Worm (Caenorhabditis elegans) whole organism, L4 larva: ENCODE data around the gene F58E6.4.

Experiments
- F26F4.8 ChIP-seq: fragments of 200-800 bp; sonication (Bioruptor generic); conservative IDR thresholded peaks from 2 replicates; pipeline ENCODE4 v1.3.6; 2022; ENCODE audit warnings: missing genetic modification characterization, missing compliant biosample characterization
- F44E2.7 ChIP-seq: fragments of 200-800 bp; sonication (Bioruptor generic); IDR thresholded peaks from 2 replicates; pipeline ENCODE4 v2.1.2; 2022; ENCODE audit warnings: missing genetic modification characterization, missing compliant biosample characterization
- F49E8.2 ChIP-seq: sonication (generic microtip); optimal IDR thresholded peaks from 2 replicates; lab custom pipeline; 2016; ENCODE audit warnings: missing compliant biosample characterization, mild to moderate bottlenecking, missing genetic modification characterization, borderline replicate concordance
- ama-1 ChIP-seq: fragments of 150-350 bp; optimal IDR thresholded peaks from 2 replicates; lab custom pipeline; 2014; ENCODE audit warnings: inconsistent platforms, mixed read lengths
- attf-4 ChIP-seq: sonication (generic microtip); optimal IDR thresholded peaks from 3 replicates; lab custom pipeline; 2017; ENCODE audit warnings: missing biosample characterization, missing genetic modification characterization
- ceh-20 ChIP-seq: fragments of 200-800 bp; sonication (Bioruptor generic); IDR thresholded peaks from 2 replicates; pipeline ENCODE4 v1.3.6; 2022; ENCODE audit warnings: missing genetic modification reagents, missing genetic modification characterization, missing compliant biosample characterization
- ceh-62 ChIP-seq: sonication (generic microtip); optimal IDR thresholded peaks from 2 replicates; lab custom pipeline; 2017; ENCODE audit warnings: missing biosample characterization, missing genetic modification characterization
- ceh-82 ChIP-seq: sonication (generic microtip); optimal IDR thresholded peaks from 2 replicates; lab custom pipeline; 2017; ENCODE audit warnings: missing biosample characterization, missing genetic modification characterization
- ces-1 ChIP-seq: fragments of 150-350 bp; sonication (generic microtip); optimal IDR thresholded peaks from 4 replicates; lab custom pipeline; 2014; ENCODE audit warnings: missing biosample characterization, missing genetic modification reagents, missing genetic modification characterization
- daf-12 ChIP-seq: fragments of 150-350 bp; optimal IDR thresholded peaks from 2 replicates; lab custom pipeline; 2014; ENCODE audit warnings: missing biosample characterization, missing genetic modification reagents, missing genetic modification characterization
- daf-16 ChIP-seq, 3 experiments: sonication (generic microtip); optimal IDR thresholded peaks; 2 replicates each; lab custom pipeline; 2016 to 2017; ENCODE audit warnings: missing genetic modification characterization in 3 of 3, missing genetic modification reagents in 3 of 3, mild to moderate bottlenecking in 2 of 3, missing compliant biosample characterization in 2 of 3, missing biosample characterization in 1 of 3, moderate library complexity in 1 of 3
- dmd-6 ChIP-seq: fragments of 200-800 bp; sonication (Bioruptor generic); IDR thresholded peaks from 2 replicates; pipeline ENCODE4 v1.3.6; 2022; ENCODE audit warnings: missing genetic modification reagents, missing genetic modification characterization, missing compliant biosample characterization
- egl-27 ChIP-seq: sonication (generic microtip); optimal IDR thresholded peaks from 3 replicates; lab custom pipeline; 2017; ENCODE audit warnings: missing biosample characterization, missing genetic modification reagents, missing genetic modification characterization
- egl-43 ChIP-seq: fragments of 200-800 bp; sonication (Bioruptor generic); IDR thresholded peaks from 2 replicates; pipeline ENCODE4 v1.3.6; 2022; ENCODE audit warnings: missing genetic modification reagents, missing genetic modification characterization, missing compliant biosample characterization
- fkh-10 ChIP-seq: fragments of 150-350 bp; optimal IDR thresholded peaks from 2 replicates; lab custom pipeline; 2014; ENCODE audit warnings: missing biosample characterization, missing genetic modification reagents, missing genetic modification characterization
- hlh-11 ChIP-seq: fragments of 200-800 bp; sonication (Bioruptor generic); optimal IDR thresholded peaks from 2 replicates; lab custom pipeline; 2018; ENCODE audit warnings: mild to moderate bottlenecking, missing genetic modification characterization, missing compliant biosample characterization
- hlh-30 ChIP-seq: sonication (generic microtip); optimal IDR thresholded peaks from 2 replicates; lab custom pipeline; 2017; ENCODE audit warnings: antibody characterized with exemption, mild to moderate bottlenecking, missing genetic modification characterization, missing compliant biosample characterization; ENCODE audit not compliant: insufficient read depth
- lin-13 ChIP-seq: fragments of 150-350 bp; optimal IDR thresholded peaks from 2 replicates; lab custom pipeline; 2014; ENCODE audit warnings: missing biosample characterization, missing genetic modification reagents, missing genetic modification characterization
- lin-38 ChIP-seq: fragments of 200-800 bp; sonication (Bioruptor generic); IDR thresholded peaks from 2 replicates; pipeline ENCODE4 v1.3.6; 2022; ENCODE audit warnings: missing genetic modification reagents, missing genetic modification characterization, missing compliant biosample characterization
- lir-3 ChIP-seq: sonication (generic microtip); optimal IDR thresholded peaks from 2 replicates; lab custom pipeline; 2016; ENCODE audit warnings: mild to moderate bottlenecking, missing genetic modification characterization, missing compliant biosample characterization
- madf-9 ChIP-seq: fragments of 200-800 bp; sonication (Bioruptor generic); conservative IDR thresholded peaks from 2 replicates; pipeline ENCODE4 v1.3.6; 2022; ENCODE audit warnings: missing genetic modification reagents, missing genetic modification characterization, missing compliant biosample characterization
- mdl-1 ChIP-seq, 2 experiments: fragments of 150-350 bp in 1 of 2; sonication (generic microtip) in 1 of 2; optimal IDR thresholded peaks; 2 replicates each; lab custom pipeline; 2014 to 2017; ENCODE audit warnings: missing biosample characterization in 2 of 2, missing genetic modification characterization in 2 of 2
- mep-1 ChIP-seq: fragments of 150-350 bp; sonication (generic microtip); optimal IDR thresholded peaks from 3 replicates; lab custom pipeline; 2014; ENCODE audit warnings: missing biosample characterization, missing genetic modification characterization
- mxl-2 ChIP-seq: fragments of 200-800 bp; sonication (Bioruptor generic); conservative IDR thresholded peaks from 2 replicates; pipeline ENCODE4 v1.3.6; 2022; ENCODE audit warnings: missing genetic modification reagents, missing genetic modification characterization, missing compliant biosample characterization
- mxl-3 ChIP-seq: fragments of 200-800 bp; sonication (Bioruptor generic); optimal IDR thresholded peaks from 2 replicates; lab custom pipeline; 2018; ENCODE audit warnings: mild to moderate bottlenecking, missing genetic modification characterization, missing compliant biosample characterization
- nhr-10 ChIP-seq: fragments of 150-350 bp; optimal IDR thresholded peaks from 2 replicates; lab custom pipeline; 2014; ENCODE audit warnings: missing biosample characterization, missing genetic modification characterization
- nhr-102 ChIP-seq: sonication (generic microtip); optimal IDR thresholded peaks from 2 replicates; lab custom pipeline; 2016; ENCODE audit warnings: mild to moderate bottlenecking, missing genetic modification characterization, moderate library complexity, missing compliant biosample characterization
- nhr-25 ChIP-seq: sonication (generic microtip); optimal IDR thresholded peaks from 2 replicates; lab custom pipeline; 2017; ENCODE audit warnings: missing genetic modification characterization, mild to moderate bottlenecking, missing compliant biosample characterization, antibody characterized with exemption, moderate library complexity, borderline replicate concordance; ENCODE audit not compliant: insufficient read depth
- nhr-28 ChIP-seq: fragments of 150-350 bp; optimal IDR thresholded peaks from 2 replicates; lab custom pipeline; 2014; ENCODE audit warnings: missing biosample characterization, missing genetic modification characterization
- nhr-77 ChIP-seq: fragments of 150-350 bp; optimal IDR thresholded peaks from 2 replicates; lab custom pipeline; 2014; ENCODE audit warnings: missing biosample characterization, missing genetic modification characterization
- pha-4 ChIP-seq, 2 experiments: fragments of 150-350 bp in 1 of 2; fragments of 200-800 bp in 1 of 2; sonication (Bioruptor generic) in 1 of 2; IDR thresholded peaks in 1 of 2; optimal IDR thresholded peaks in 1 of 2; 2 replicates each; pipeline versions ENCODE4 v1.3.6 to Lab custom; 2014 to 2022; ENCODE audit warnings: missing genetic modification characterization in 2 of 2, missing genetic modification reagents in 2 of 2, missing biosample characterization in 1 of 2, missing compliant biosample characterization in 1 of 2
- saeg-2 ChIP-seq: fragments of 200-800 bp; sonication (Bioruptor generic); IDR thresholded peaks from 2 replicates; pipeline ENCODE4 v1.3.6; 2022; ENCODE audit warnings: missing genetic modification reagents, missing genetic modification characterization, missing compliant biosample characterization
- skn-1 ChIP-seq: fragments of 150-350 bp; optimal IDR thresholded peaks from 2 replicates; lab custom pipeline; 2014; ENCODE audit warnings: missing biosample characterization, missing genetic modification characterization
- unc-130 ChIP-seq: sonication (generic microtip); optimal IDR thresholded peaks from 2 replicates; lab custom pipeline; 2016; ENCODE audit warnings: missing genetic modification reagents, missing genetic modification characterization, missing compliant biosample characterization
- unc-39 ChIP-seq: sonication (generic microtip); optimal IDR thresholded peaks from 2 replicates; lab custom pipeline; 2017; ENCODE audit warnings: missing biosample characterization, missing genetic modification characterization
- unc-62 ChIP-seq, 3 experiments: fragments of 150-350 bp in 1 of 3; sonication (generic microtip); optimal IDR thresholded peaks in 2 of 3; peaks in 1 of 3; 1 replicate in 1 of 3; 2 replicates in 2 of 3; lab custom pipeline; 2014 to 2017; ENCODE audit warnings: missing biosample characterization in 3 of 3, missing genetic modification characterization in 3 of 3, missing genetic modification reagents in 3 of 3, missing genotype in 1 of 3
- zfp-2 ChIP-seq: sonication (generic microtip); optimal IDR thresholded peaks from 2 replicates; lab custom pipeline; 2016; ENCODE audit warnings: mild to moderate bottlenecking, missing genetic modification characterization, missing compliant biosample characterization
- zfp-3 ChIP-seq: fragments of 200-800 bp; sonication (Bioruptor generic); conservative IDR thresholded peaks from 2 replicates; pipeline ENCODE4 v1.3.6; 2022; ENCODE audit warnings: missing genetic modification reagents, missing genetic modification characterization, missing compliant biosample characterization
- ztf-7 ChIP-seq: fragments of 150-350 bp; optimal IDR thresholded peaks from 2 replicates; lab custom pipeline; 2014; ENCODE audit warnings: missing biosample characterization, missing genetic modification characterization

F58E6.4 gene

ce11 chrV:9740858-9741257 is 9.3 kb downstream of the F58E6.4 start, which contains the start of gene sta-2:
sta-2 (plus strand) TSS chrV:9741206.
- TF ChIP-seq ceh-82 (tag; lab: Kevin White, UChicago), result no peak
- no peak for TF ChIP-seq egl-43 (GFP tag; lab: Robert Waterston, UW)
- no peak for TF ChIP-seq attf-4 (tag; lab: Kevin White, UChicago)
- TF ChIP-seq nhr-77, result no peak
- TF ChIP-seq nhr-25 (tag; lab: Kevin White, UChicago), result peak; percentile 31
- peak; percentile 19 for TF ChIP-seq hlh-11 (tag; lab: Kevin White, UChicago)
- TF ChIP-seq saeg-2 (GFP tag; lab: Robert Waterston, UW), result no peak
- TF ChIP-seq zfp-2 (tag; lab: Kevin White, UChicago), result no peak
- TF ChIP-seq egl-27 (tag; lab: Kevin White, UChicago), result no peak
- no peak for TF ChIP-seq F49E8.2 (tag; lab: Kevin White, UChicago)
- peak; percentile 57 for TF ChIP-seq hlh-30 (tag; lab: Kevin White, UChicago)
- no peak for TF ChIP-seq nhr-10 (tag; lab: Kevin White, UChicago)
- TF ChIP-seq ama-1, result no peak
- TF ChIP-seq pha-4 (GFP tag; IDR thresholded peaks at IDR 0.05; lab: Robert Waterston, UW), result no peak
- no peak for TF ChIP-seq pha-4 (tag; optimal IDR thresholded peaks at IDR 0.05; lab: Kevin White, UChicago)
- no peak for TF ChIP-seq lin-13 (GFP tag; lab: Kevin White, UChicago)
- peak; percentile 50 for TF ChIP-seq nhr-28 (tag; lab: Kevin White, UChicago)
- TF ChIP-seq ces-1, result no peak
- TF ChIP-seq fkh-10, result no peak
- peak in 1 of 2 experiments; percentile 64 for TF ChIP-seq unc-62 (GFP tag; optimal IDR thresholded peaks at IDR 0.05 in 1 of 2; lab: Kevin White, UChicago)
- no peak for TF ChIP-seq unc-62 (tag; optimal IDR thresholded peaks at IDR 0.05; lab: Kevin White, UChicago)
- TF ChIP-seq mxl-3, result peak; percentile 5
- no peak for TF ChIP-seq F26F4.8 (GFP tag; lab: Robert Waterston, UW)
- no peak for TF ChIP-seq daf-16 (GFP tag; optimal IDR thresholded peaks at IDR 0.05; lab: Kevin White, UChicago)
- no peak for TF ChIP-seq daf-16 (tag; optimal IDR thresholded peaks at IDR 0.05; lab: Kevin White, UChicago)
- peak in 1 of 2 experiments; percentile 26 for TF ChIP-seq mdl-1 (tag; optimal IDR thresholded peaks at IDR 0.05; lab: Kevin White, UChicago)
- TF ChIP-seq lir-3 (tag; lab: Kevin White, UChicago), result no peak
- TF ChIP-seq F44E2.7 (GFP tag; lab: Robert Waterston, UW), result no peak
- no peak for TF ChIP-seq zfp-3 (GFP tag; lab: Robert Waterston, UW)
- TF ChIP-seq mep-1 (tag; lab: Kevin White, UChicago), result peak; percentile 0
- TF ChIP-seq madf-9 (GFP tag; lab: Robert Waterston, UW), result no peak

- TF ChIP-seq nhr-25 (tag; lab: Kevin White, UChicago) (no peak), dmd-6 (GFP tag; lab: Robert Waterston, UW) (no peak), nhr-102 (tag; lab: Kevin White, UChicago) (no peak), mxl-2 (GFP tag; lab: Robert Waterston, UW) (no peak), daf-12 (no peak), ceh-62 (tag; lab: Kevin White, UChicago) (no peak), ztf-7 (tag; lab: Kevin White, UChicago) (no peak), lin-38 (GFP tag; lab: Robert Waterston, UW) (no peak), ama-1 (no peak), ceh-20 (no peak), unc-39 (tag; lab: Kevin White, UChicago) (no peak), unc-130 (GFP tag; lab: Kevin White, UChicago) (no peak), skn-1 (tag; lab: Kevin White, UChicago) (no peak)
- TF ChIP-seq, all 104 proteins: peak for 0
Observed at ce11 chrV:9739402-9739801, 10.8 kb downstream of the F58E6.4 start, which contains the start of gene marc-1. marc-1 (plus strand) TSS chrV:9739702.
